Worm (Caenorhabditis elegans) whole organism, mixed stage, embryonic: ENCODE data around the gene sri-54.

Experiments
- lin-13 ChIP-seq: fragments of 150-350 bp; optimal IDR thresholded peaks from 2 replicates; lab custom pipeline; 2014; ENCODE audit warnings: missing biosample characterization, missing genetic modification characterization
- nhr-76 ChIP-seq: sonication (generic microtip); optimal IDR thresholded peaks from 2 replicates; lab custom pipeline; 2017; ENCODE audit warnings: missing biosample characterization, missing genetic modification characterization
- pha-4 ChIP-seq: fragments of 150-350 bp; optimal IDR thresholded peaks from 2 replicates; lab custom pipeline; 2018; ENCODE audit warnings: missing biosample characterization, missing genetic modification reagents, missing genetic modification characterization

DNA sequence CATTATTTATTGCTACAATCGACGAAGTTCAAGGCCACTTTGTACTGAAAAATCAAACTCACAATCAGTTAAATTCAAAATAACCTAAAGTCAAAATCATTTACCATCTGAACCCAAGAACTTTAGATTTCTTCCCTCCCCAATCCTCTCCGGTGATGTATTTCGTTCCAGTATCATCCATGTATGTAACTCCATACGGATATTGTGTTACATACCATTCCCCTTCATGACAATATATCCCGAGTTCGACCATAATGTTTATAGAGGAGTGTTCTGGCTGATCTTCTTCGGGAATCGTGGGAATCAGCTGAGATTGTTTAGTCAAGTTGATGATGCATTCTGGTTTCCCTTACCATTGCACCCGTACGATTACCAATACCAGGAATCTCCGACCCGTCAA, 10.7 kb upstream of the sri-54 start:
- TF ChIP-seq lin-13 (tag; lab: Kevin White, UChicago) (no peak), pha-4 (no peak), nhr-76 (tag; lab: Kevin White, UChicago) (no peak)
